Worm (Caenorhabditis elegans): ENCODE results near the gene str-145.

ce11 chrV:8050059-8050677 is 48.0 kb downstream of the str-145 start:
- no peak for TF ChIP-seq dao-5 (tag; optimal IDR thresholded peaks at IDR 0.05)
- no peak for TF ChIP-seq him-1 (tag; optimal IDR thresholded peaks at IDR 0.05)
